Fruit fly (Drosophila melanogaster) whole organism, adult: Measurements from ENCODE around the gene trk.

Experiments
- CG11617 ChIP-seq: fragments of 200-800 bp; sonication (Bioruptor generic); optimal IDR thresholded peaks from 2 replicates; lab custom pipeline; 2017; ENCODE audit warnings: mild to moderate bottlenecking, missing biosample characterization, missing genetic modification reagents, missing genetic modification characterization
- CG12768 ChIP-seq: fragments of 200-800 bp; sonication (Bioruptor generic); optimal IDR thresholded peaks from 2 replicates; lab custom pipeline; 2017; ENCODE audit warnings: missing biosample characterization, missing genetic modification characterization, mild to moderate bottlenecking, moderate library complexity, missing genetic modification reagents
- CG14711 ChIP-seq: fragments of 200-800 bp; sonication (Bioruptor generic); optimal IDR thresholded peaks from 2 replicates; lab custom pipeline; 2018; ENCODE audit warnings: missing biosample characterization, mild to moderate bottlenecking, missing genetic modification characterization, moderate library complexity
- CG1620 ChIP-seq: fragments of 200-800 bp; sonication (Bioruptor generic); optimal IDR thresholded peaks from 2 replicates; lab custom pipeline; 2016; ENCODE audit warnings: missing biosample characterization, missing genetic modification characterization
- CG33017 ChIP-seq: fragments of 200-800 bp; sonication (Bioruptor generic); optimal IDR thresholded peaks from 2 replicates; lab custom pipeline; 2018; ENCODE audit warnings: missing biosample characterization, mild to moderate bottlenecking, missing genetic modification characterization, moderate library complexity
- CG5204 ChIP-seq: fragments of 200-800 bp; sonication (Bioruptor generic); optimal IDR thresholded peaks from 2 replicates; lab custom pipeline; 2016; ENCODE audit warnings: missing biosample characterization, missing genetic modification characterization
- CG7045 ChIP-seq: fragments of 200-800 bp; sonication (Bioruptor generic); optimal IDR thresholded peaks from 2 replicates; lab custom pipeline; 2017; ENCODE audit warnings: missing biosample characterization, mild to moderate bottlenecking, missing genetic modification characterization
- CG7101 ChIP-seq: fragments of 200-800 bp; sonication (Bioruptor generic); optimal IDR thresholded peaks from 2 replicates; lab custom pipeline; 2018; ENCODE audit warnings: missing biosample characterization, mild to moderate bottlenecking, missing genetic modification characterization, moderate library complexity
- Clk ChIP-seq: fragments of 200-800 bp; sonication (Bioruptor generic); optimal IDR thresholded peaks from 2 replicates; lab custom pipeline; 2017; ENCODE audit warnings: missing biosample characterization, missing genetic modification characterization
- Crg-1 ChIP-seq: fragments of 200-800 bp; sonication (Bioruptor generic); optimal IDR thresholded peaks from 2 replicates; lab custom pipeline; 2016; ENCODE audit warnings: missing biosample characterization, missing genetic modification characterization
- Hr96 ChIP-seq: fragments of 200-800 bp; sonication (Bioruptor generic); optimal IDR thresholded peaks from 2 replicates; lab custom pipeline; 2016; ENCODE audit warnings: missing biosample characterization, missing genetic modification characterization
- Mnt ChIP-seq: fragments of 200-800 bp; sonication (Bioruptor generic); optimal IDR thresholded peaks from 2 replicates; lab custom pipeline; 2016; ENCODE audit warnings: missing biosample characterization, mild to moderate bottlenecking, missing genetic modification characterization
- bab1 ChIP-seq: fragments of 200-800 bp; sonication (Bioruptor generic); optimal IDR thresholded peaks from 3 replicates; lab custom pipeline; 2019; ENCODE audit warnings: missing biosample characterization, mild to moderate bottlenecking, missing genetic modification characterization, moderate library complexity
- cic ChIP-seq: fragments of 200-800 bp; sonication (Bioruptor generic); optimal IDR thresholded peaks from 2 replicates; lab custom pipeline; 2017; ENCODE audit warnings: missing biosample characterization, mild to moderate bottlenecking, missing genetic modification characterization, moderate library complexity
- cnc ChIP-seq, 2 experiments: fragments of >200 bp; optimal IDR thresholded peaks; 2 replicates each; lab custom pipeline; 2017
- kay ChIP-seq: fragments of 200-800 bp; sonication (Bioruptor generic); peaks from one replicate; lab custom pipeline; 2016; ENCODE audit warnings: missing biosample characterization, missing genetic modification characterization, borderline replicate concordance
- ovo ChIP-seq: fragments of 200-800 bp; sonication (Bioruptor generic); optimal IDR thresholded peaks from 2 replicates; lab custom pipeline; 2016; ENCODE audit warnings: missing biosample characterization, missing genetic modification characterization
- pad ChIP-seq: fragments of 200-800 bp; sonication (Bioruptor generic); optimal IDR thresholded peaks from 3 replicates; lab custom pipeline; 2017; ENCODE audit warnings: missing biosample characterization, missing genetic modification characterization, mild to moderate bottlenecking, moderate library complexity, missing genetic modification reagents
- tj ChIP-seq: fragments of 200-800 bp; sonication (Bioruptor generic); optimal IDR thresholded peaks from 3 replicates; lab custom pipeline; 2017; ENCODE audit warnings: missing biosample characterization, mild to moderate bottlenecking, missing genetic modification characterization, moderate library complexity
- toe ChIP-seq: fragments of 200-800 bp; sonication (Bioruptor generic); optimal IDR thresholded peaks from 2 replicates; lab custom pipeline; 2016; ENCODE audit warnings: missing biosample characterization, missing genetic modification characterization

The trk gene

DNA sequence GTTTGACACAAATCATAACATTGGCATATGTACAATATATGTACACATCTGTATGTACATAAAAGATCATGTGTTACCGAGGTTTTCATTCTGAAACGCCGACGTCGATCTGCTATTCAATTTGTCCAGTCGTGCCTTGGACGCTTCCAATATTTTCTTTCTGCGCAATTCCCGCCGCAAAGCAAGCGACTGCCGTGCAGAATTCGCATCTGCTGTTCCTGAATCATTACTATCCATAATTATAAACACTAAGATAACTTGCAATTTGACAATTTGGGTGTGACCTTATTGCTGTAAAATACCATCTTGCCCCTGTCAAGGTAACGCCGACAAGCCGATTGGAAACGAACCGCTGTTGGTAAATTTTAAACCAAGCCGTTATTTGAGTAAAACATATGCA, 39.7 kb upstream of the trk start:
- TF ChIP-seq bab1 = peak; percentile 32
- no peak for TF ChIP-seq CG7045 (GFP tag; lab: Kevin White, UChicago)
- TF ChIP-seq Mnt (GFP tag; lab: Kevin White, UChicago) = peak; percentile 39
- TF ChIP-seq kay (GFP tag; lab: Kevin White, UChicago) = no peak

DNA sequence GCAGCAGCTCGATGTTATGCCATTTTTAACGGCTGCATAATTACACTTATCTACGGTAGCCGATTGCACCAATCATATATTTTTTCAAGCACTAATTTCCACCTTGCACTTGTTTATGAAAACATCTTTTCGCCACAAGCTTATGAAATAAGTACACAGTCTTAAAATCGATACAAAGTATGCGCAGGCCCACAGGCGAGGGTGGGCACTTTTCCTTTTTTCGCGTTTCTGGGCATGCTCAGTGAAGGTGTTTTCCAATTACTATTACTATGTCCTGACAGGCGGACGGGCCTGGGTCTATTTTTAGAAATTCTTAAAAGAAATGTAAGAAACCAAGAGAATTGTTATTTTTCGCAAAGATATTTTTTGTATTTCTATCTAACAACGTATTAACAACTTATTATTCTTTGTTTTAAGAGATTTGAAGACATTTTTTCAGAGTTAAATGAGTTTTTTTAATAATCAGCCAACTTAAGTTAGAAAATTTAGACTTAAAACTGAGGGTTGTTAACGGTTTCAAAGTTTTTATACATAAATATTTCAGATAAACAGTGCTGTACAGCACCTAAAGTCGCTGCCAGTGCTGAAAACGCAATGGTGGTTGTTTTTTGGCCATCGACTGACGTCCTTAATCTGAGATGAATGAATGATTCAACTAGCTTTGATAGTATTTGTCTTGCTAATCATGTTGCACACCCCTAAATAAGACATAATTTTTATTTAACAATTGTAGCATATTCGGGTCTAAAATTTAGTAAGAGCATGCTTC, 38.7 kb upstream of the trk start, which contains the start of gene Cdk5alpha:
Gene Cdk5alpha, minus strand, starts transcription at position 343 of the 769 bp plus-strand sequence.
- TF ChIP-seq CG7101 (tag; lab: Kevin White, UChicago) (no peak), cic (peak; percentile 3)

DNA sequence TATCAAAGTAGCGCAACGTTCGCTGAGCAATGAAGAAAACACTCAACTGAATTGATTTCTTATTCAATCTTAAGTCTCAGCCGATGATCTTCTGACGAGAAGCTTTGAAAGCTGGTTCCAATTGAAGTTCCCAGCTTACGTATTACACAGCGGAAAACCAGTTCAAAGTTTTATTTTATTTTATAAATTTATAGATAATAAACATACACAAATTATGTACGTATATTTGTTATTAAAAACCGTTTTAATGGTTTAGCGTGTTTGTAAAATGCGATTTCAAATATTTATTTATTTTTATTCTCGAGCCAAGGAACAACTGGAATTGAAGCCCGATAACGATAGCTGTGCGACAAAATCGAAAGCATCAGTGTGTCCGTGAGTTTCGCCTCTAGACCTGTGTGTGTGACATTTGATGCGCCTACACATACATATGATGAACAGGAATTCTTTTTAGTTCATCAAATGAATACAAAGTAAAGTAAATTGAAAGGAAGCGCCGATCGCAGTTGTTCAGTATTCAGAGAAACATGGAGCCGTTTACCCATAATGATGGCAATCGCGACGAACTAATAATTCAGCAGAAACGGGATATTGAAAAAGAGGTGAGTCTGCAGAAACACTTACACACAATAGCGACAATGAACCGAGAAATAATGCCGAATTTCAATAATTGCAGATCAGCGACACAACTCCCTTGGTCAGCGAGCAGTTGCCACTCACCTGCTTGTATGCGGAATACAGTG, 34.6 kb upstream of the trk start, which contains the start of the genes CG5390 and CG4968:
Gene CG5390, minus strand, starts transcription at position 77 of the 743 bp plus-strand sequence.
Gene CG4968, plus strand, starts transcription at position 405 of the 743 bp plus-strand sequence.
- TF ChIP-seq CG5204 (GFP tag; lab: Kevin White, UChicago) (no peak), bab1 (peak; percentile 91), CG14711 (peak; percentile 77), kay (GFP tag; lab: Kevin White, UChicago) (peak; percentile 96), cnc (optimal IDR thresholded peaks at IDR 0.05; lab: Kevin White, UChicago) (no peak), toe (no peak), cic (peak; percentile 22), CG7045 (GFP tag; lab: Kevin White, UChicago) (peak; percentile 64), CG11617 (GFP tag; lab: Kevin White, UChicago) (peak; percentile 59), Hr96 (GFP tag; lab: Kevin White, UChicago) (no peak), Clk (GFP tag; lab: Kevin White, UChicago) (peak; percentile 23), CG33017 (peak; percentile 61), CG7101 (tag; lab: Kevin White, UChicago) (peak; percentile 81), Crg-1 (GFP tag; lab: Kevin White, UChicago) (peak; percentile 36), pad (peak; percentile 58), Mnt (GFP tag; lab: Kevin White, UChicago) (peak; percentile 58), tj (peak; percentile 72), CG1620 (GFP tag; lab: Kevin White, UChicago) (peak; percentile 57), CG12768 (GFP tag; lab: Kevin White, UChicago) (peak; percentile 69), ovo (peak; percentile 51)

DNA sequence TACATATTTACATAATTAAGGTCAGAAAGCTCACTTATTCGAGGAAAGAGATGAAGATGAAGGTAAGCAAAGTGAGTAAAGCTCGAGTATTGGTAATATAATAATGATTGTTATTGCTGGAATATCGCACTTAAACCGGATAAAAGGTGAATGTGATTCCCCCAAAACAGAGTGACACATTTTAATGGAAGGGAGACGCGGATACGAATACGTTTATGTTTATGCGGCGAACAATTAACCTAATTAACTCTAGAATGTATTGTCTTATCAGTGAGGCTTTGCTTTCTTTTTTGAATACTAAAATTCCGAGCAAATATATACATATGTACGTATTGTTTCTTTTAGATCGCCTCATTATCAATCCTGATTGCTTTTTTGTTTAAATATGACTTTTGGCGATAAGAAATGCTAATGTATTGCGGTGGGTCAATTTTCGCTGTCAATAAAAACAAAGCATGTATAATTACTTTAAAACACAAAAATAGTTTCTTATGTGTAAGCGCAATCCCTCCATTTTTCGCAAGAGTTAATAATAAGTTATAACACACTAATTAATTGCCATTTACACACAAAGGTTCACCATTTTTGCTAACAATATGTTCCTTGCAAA, 33.5 kb upstream of the trk start:
- peak; percentile 64 for TF ChIP-seq kay (GFP tag; lab: Kevin White, UChicago)
- no peak for TF ChIP-seq CG11617 (GFP tag; lab: Kevin White, UChicago)

DNA sequence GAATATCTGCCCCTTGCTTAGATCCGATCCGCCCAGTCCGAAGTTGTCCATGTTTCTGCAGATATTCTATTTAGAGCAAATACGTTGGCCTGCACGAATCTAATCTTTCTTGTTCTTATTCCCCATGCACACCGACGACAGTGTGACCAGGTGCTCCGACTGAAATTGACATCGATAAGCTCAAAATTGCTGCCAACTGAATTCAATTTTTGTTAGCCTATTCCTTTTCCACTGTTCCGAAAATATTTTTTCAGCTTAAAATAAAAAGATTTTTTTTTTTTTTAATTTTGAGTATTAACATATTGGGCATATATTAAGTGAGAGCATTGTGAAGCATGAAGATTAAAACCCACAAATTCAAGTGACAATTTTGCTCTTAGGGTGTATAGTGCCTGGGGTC, 31.7 kb upstream of the trk start, which contains the start of gene nmd:
Gene nmd, minus strand, starts transcription at position 162 of the 400 bp plus-strand sequence.
- TF ChIP-seq ovo (no peak), cnc (optimal IDR thresholded peaks at IDR 0.05; lab: Kevin White, UChicago) (no peak), bab1 (peak; percentile 61), kay (GFP tag; lab: Kevin White, UChicago) (peak; percentile 67), Mnt (GFP tag; lab: Kevin White, UChicago) (peak; percentile 79), CG33017 (peak; percentile 12), CG14711 (peak; percentile 28)

DNA sequence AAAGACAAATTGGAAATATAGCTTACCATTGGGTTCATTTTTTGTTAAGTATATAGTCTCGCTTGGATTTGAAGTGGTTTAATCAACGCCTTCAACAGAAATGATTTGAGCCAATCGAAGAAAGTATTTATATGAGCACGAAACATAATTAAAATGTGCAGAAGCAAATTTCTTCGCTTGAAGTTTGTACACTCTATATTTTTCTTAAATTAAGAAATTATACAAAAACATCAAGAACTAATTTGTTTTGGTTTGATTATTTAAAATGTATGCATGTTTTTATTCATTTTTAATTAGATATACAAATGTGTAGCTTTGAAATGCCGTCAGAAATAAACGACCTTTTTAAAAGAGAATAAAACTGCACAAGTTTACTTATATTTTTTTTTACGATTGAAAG, 29.8 kb upstream of the trk start, which contains the start of gene CG13138:
Gene CG13138, minus strand, starts transcription at position 101 of the 400 bp plus-strand sequence.
- TF ChIP-seq CG7101 (tag; lab: Kevin White, UChicago) (no peak), bab1 (no peak), cnc (optimal IDR thresholded peaks at IDR 0.05; lab: Kevin White, UChicago) (no peak), kay (GFP tag; lab: Kevin White, UChicago) (no peak), ovo (no peak), CG33017 (no peak), Clk (GFP tag; lab: Kevin White, UChicago) (no peak), CG11617 (GFP tag; lab: Kevin White, UChicago) (no peak), CG1620 (GFP tag; lab: Kevin White, UChicago) (no peak), Hr96 (GFP tag; lab: Kevin White, UChicago) (no peak), CG14711 (no peak), CG12768 (GFP tag; lab: Kevin White, UChicago) (no peak), Crg-1 (GFP tag; lab: Kevin White, UChicago) (no peak), Mnt (GFP tag; lab: Kevin White, UChicago) (no peak), CG7045 (GFP tag; lab: Kevin White, UChicago) (no peak), CG5204 (GFP tag; lab: Kevin White, UChicago) (no peak), toe (no peak), tj (no peak), pad (no peak)
